Worm (Caenorhabditis elegans) whole organism, L4/young adult: ENCODE measurements around the gene T07E3.3.

Experiments used
- W03F9.2 ChIP-seq: fragments of 150-350 bp; optimal IDR thresholded peaks from 2 replicates; lab custom pipeline; 2014; ENCODE audit warnings: missing biosample characterization, missing genetic modification characterization
- dao-5 ChIP-seq: sonication (generic microtip); optimal IDR thresholded peaks from 2 replicates; lab custom pipeline; 2016; ENCODE audit warnings: missing genotype, missing genetic modification characterization, moderate library complexity, missing compliant biosample characterization
- him-1 ChIP-seq: sonication (generic microtip); optimal IDR thresholded peaks from 2 replicates; lab custom pipeline; 2016; ENCODE audit warnings: missing genotype, missing genetic modification reagents, missing genetic modification characterization, missing compliant biosample characterization

Gene T07E3.3

ce11 chrIII:6884203-6884602 is 19.5 kb upstream of the T07E3.3 start, which contains the start of gene med-2:
Gene med-2 (plus strand): TSS chrIII:6884503.
- TF ChIP-seq him-1 (tag; lab: Kevin White, UChicago), result no peak
- no peak for TF ChIP-seq W03F9.2 (tag; lab: Kevin White, UChicago)
- no peak for TF ChIP-seq dao-5 (tag; lab: Kevin White, UChicago)

DNA sequence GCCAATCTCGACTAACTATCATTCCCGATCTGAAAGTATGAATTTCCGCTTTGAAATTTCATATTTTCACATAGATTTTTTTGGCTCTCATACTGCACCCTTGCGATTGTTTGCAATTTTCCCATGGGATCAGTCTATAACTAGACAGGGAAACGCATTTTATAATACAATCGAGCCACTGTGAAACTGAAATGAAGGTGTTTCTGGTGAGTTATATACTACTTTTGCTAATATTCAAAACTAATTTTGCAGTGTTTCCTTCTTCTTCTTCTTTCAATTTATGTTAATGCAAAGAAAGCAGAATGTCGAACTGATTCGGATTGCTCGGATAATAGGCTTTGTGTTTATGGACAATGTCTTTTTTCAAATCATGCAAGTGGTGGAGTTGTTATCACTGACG is 17.8 kb upstream of the T07E3.3 start:
- no peak for TF ChIP-seq dao-5 (tag; lab: Kevin White, UChicago)
- no peak for TF ChIP-seq him-1 (tag; lab: Kevin White, UChicago)
- no peak for TF ChIP-seq W03F9.2 (tag; lab: Kevin White, UChicago)

- TF ChIP-seq him-1 (tag; lab: Kevin White, UChicago) (peak; percentile 51), W03F9.2 (tag; lab: Kevin White, UChicago) (peak; percentile 61), dao-5 (tag; lab: Kevin White, UChicago) (peak; percentile 53)
Measured at ce11 chrIII:6887574-6887973, 16.1 kb upstream of the T07E3.3 start.

ce11 chrIII:6888497-6888896 is 15.2 kb upstream of the T07E3.3 start:
- TF ChIP-seq dao-5 (tag; lab: Kevin White, UChicago) (peak; percentile 79), him-1 (tag; lab: Kevin White, UChicago) (no peak), W03F9.2 (tag; lab: Kevin White, UChicago) (no peak)

ce11 chrIII:6888999-6889824 is 14.5 kb upstream of the T07E3.3 start, which contains the start of the genes brd-1 and K04C2.2:
Gene brd-1 (minus strand): TSS chrIII:6889504.
Gene K04C2.2 (plus strand): TSS chrIII:6889774.
- no peak for TF ChIP-seq him-1 (tag; lab: Kevin White, UChicago)
- TF ChIP-seq dao-5 (tag; lab: Kevin White, UChicago), result no peak
- no peak for TF ChIP-seq W03F9.2 (tag; lab: Kevin White, UChicago)

- no peak for TF ChIP-seq dao-5 (tag; lab: Kevin White, UChicago)
- no peak for TF ChIP-seq W03F9.2 (tag; lab: Kevin White, UChicago)
- TF ChIP-seq him-1 (tag; lab: Kevin White, UChicago), result no peak
Measured at ce11 chrIII:6891560-6891959, 12.1 kb upstream of the T07E3.3 start, which contains the start of gene K04C2.5. Gene K04C2.5 (minus strand): TSS chrIII:6891660.

DNA sequence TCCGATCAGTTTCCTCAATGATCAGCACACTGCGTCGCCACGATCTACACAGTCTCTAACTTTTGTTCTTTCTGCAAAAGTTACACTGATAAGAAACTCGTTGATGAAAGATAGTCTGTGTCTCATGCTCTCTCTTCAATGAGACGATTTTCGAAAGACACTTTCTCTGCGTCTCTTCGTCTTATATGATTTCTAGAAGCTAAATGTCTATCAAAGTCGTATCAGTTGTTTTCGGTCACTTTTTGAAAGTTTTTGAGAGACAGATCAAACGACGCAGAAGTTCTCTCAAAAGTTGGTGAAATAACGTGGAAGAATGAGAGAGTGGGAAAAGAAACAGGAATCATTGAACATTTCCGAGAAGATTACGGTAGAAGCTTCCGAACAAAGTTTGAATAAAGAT is 8.5 kb upstream of the T07E3.3 start:
- TF ChIP-seq W03F9.2 (tag; lab: Kevin White, UChicago) (peak; percentile 2), him-1 (tag; lab: Kevin White, UChicago) (no peak)

- TF ChIP-seq him-1 (tag; lab: Kevin White, UChicago) (no peak), W03F9.2 (tag; lab: Kevin White, UChicago) (no peak), dao-5 (tag; lab: Kevin White, UChicago) (no peak)
Measured at ce11 chrIII:6895677-6896076, 8.0 kb upstream of the T07E3.3 start.

DNA sequence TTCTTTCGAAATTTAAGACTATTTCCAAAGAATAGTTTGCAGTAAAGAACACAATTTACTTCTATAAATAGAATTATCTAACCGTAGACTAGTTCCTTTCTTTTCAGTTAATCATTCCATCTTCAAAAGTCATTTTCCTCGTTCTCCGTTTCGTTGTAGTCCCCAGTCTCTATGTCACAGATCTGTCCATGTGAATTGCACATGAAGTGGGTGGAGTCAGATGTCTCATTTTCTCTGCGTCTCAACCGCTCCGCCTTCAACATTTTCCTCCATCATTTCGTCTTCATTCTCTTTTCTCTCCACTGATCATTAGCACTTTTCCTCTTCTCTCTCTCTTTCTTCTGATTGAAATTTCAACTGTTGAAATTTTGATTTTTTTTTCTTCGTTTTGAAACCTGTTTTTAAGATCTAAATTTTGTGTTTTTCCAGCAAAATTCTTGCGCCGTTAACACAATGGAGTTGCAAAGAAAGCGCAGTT is 6.1 kb upstream of the T07E3.3 start, which contains the start of gene T07E3.4:
T07E3.4 (plus strand) TSS at position 428 of the 478 bp plus-strand sequence.
- TF ChIP-seq dao-5 (tag; lab: Kevin White, UChicago) (no peak), W03F9.2 (tag; lab: Kevin White, UChicago) (peak; percentile 58), him-1 (tag; lab: Kevin White, UChicago) (no peak)

DNA sequence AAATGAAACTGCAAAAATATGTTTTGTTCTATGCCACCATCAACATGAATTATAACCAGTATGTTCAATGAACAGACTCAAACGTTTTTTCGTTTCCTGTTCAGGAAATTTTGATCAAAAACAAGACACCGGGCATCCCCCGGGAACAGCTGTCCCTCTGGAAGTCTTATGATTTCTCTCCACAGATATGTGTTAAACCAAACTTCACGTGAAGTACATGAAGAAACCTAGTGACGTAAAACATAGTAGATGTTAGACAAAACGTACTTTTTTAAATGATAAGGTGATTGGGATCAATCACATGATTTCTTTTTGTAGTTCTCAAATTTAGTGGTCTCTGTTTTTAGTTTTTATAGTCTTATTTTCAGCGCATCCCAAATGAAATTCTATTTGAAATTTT is 5.2 kb upstream of the T07E3.3 start:
- TF ChIP-seq dao-5 (tag; lab: Kevin White, UChicago), result no peak
- no peak for TF ChIP-seq W03F9.2 (tag; lab: Kevin White, UChicago)
- no peak for TF ChIP-seq him-1 (tag; lab: Kevin White, UChicago)

DNA sequence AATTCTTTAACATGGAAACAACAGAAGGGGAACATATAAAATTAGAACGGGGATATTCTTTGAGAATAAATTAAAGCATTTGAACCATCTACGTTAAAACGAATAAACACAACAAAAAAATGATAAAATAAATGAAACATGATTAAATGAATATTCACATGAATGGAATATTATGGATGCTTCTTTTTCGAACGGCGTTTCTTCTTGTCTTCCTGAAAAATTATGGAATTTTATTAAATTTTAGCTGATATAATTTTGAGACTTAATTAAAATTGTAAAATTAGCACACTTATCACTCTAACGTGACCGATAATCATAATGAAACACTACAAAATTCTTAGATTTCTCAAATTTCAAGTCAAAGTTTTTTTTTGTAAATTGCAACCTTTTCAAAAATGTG is 3.1 kb upstream of the T07E3.3 start:
- no peak for TF ChIP-seq him-1 (tag; lab: Kevin White, UChicago)
- no peak for TF ChIP-seq W03F9.2 (tag; lab: Kevin White, UChicago)
- no peak for TF ChIP-seq dao-5 (tag; lab: Kevin White, UChicago)

ce11 chrIII:6904468-6904867 is 791 bp downstream of the T07E3.3 start:
- no peak for TF ChIP-seq him-1 (tag; lab: Kevin White, UChicago)
- TF ChIP-seq dao-5 (tag; lab: Kevin White, UChicago), result no peak
- no peak for TF ChIP-seq W03F9.2 (tag; lab: Kevin White, UChicago)

DNA sequence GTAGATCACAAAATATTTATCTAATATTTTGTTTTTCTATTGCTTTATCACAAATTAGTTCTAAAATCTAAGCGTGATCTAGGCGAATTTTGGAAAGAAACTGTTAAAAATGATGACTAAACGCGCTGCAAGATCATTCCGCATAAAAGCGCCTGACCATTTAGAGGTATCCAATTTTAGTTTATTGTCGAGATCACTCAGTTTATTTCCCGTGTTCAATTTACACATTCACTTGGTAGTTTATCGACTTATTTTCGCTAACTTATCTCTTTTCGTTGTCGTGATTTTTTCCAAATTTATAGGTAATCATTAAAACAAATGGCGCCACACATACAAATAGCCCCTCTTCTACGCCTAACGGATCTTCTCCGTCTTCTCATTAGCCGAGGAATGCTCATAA is 2.7 kb downstream of the T07E3.3 start, which contains the start of gene T07E3.2:
T07E3.2 (plus strand) TSS at position 301 of the 400 bp plus-strand sequence.
- no peak for TF ChIP-seq him-1 (tag; lab: Kevin White, UChicago)
